Worm (Caenorhabditis elegans) whole organism, mixed stage, embryonic: ENCODE results near the gene magu-4.

Experiments
- M03D4.4 ChIP-seq: sonication (generic microtip); optimal IDR thresholded peaks from 2 replicates; lab custom pipeline; 2017; ENCODE audit warnings: mild to moderate bottlenecking, missing genetic modification characterization, missing compliant biosample characterization
- bed-3 ChIP-seq: fragments of 200-800 bp; sonication (Bioruptor generic); optimal IDR thresholded peaks from 3 replicates; lab custom pipeline; 2018; ENCODE audit warnings: mild to moderate bottlenecking, missing genetic modification characterization, moderate library complexity, missing compliant biosample characterization
- blmp-1 ChIP-seq: fragments of 150-350 bp; optimal IDR thresholded peaks from 2 replicates; lab custom pipeline; 2014; ENCODE audit warnings: missing biosample characterization, missing genetic modification characterization
- ceh-43 ChIP-seq: fragments of 200-800 bp; sonication (Bioruptor generic); optimal IDR thresholded peaks from 2 replicates; lab custom pipeline; 2018; ENCODE audit warnings: mild to moderate bottlenecking, missing genetic modification characterization, moderate library complexity, missing compliant biosample characterization
- ceh-83 ChIP-seq: fragments of 200-800 bp; sonication (Bioruptor generic); optimal IDR thresholded peaks from 2 replicates; lab custom pipeline; 2018; ENCODE audit warnings: mild to moderate bottlenecking, missing genetic modification characterization, missing compliant biosample characterization
- ces-1 ChIP-seq: fragments of 150-350 bp; optimal IDR thresholded peaks from 2 replicates; lab custom pipeline; 2014; ENCODE audit warnings: missing biosample characterization, missing genetic modification reagents, missing genetic modification characterization
- cnd-1 ChIP-seq: fragments of 200-800 bp; sonication (Bioruptor generic); optimal IDR thresholded peaks from 2 replicates; lab custom pipeline; 2018; ENCODE audit warnings: mild to moderate bottlenecking, missing genetic modification characterization, missing compliant biosample characterization
- drap-1 ChIP-seq: fragments of 200-800 bp; sonication (Bioruptor generic); optimal IDR thresholded peaks from 3 replicates; lab custom pipeline; 2018; ENCODE audit warnings: mild to moderate bottlenecking, missing genetic modification characterization, missing compliant biosample characterization
- elt-1 ChIP-seq: sonication (generic microtip); optimal IDR thresholded peaks from 2 replicates; lab custom pipeline; 2017; ENCODE audit warnings: missing genetic modification characterization, mild to moderate bottlenecking, missing compliant biosample characterization, antibody characterized with exemption, moderate library complexity, borderline replicate concordance; ENCODE audit not compliant: insufficient read depth
- elt-3 ChIP-seq: fragments of 150-350 bp; optimal IDR thresholded peaks from 2 replicates; lab custom pipeline; 2014; ENCODE audit warnings: missing biosample characterization, missing genetic modification characterization
- flh-1 ChIP-seq: fragments of 200-800 bp; sonication (Bioruptor generic); optimal IDR thresholded peaks from 2 replicates; lab custom pipeline; 2018; ENCODE audit warnings: mild to moderate bottlenecking, missing genetic modification characterization, moderate library complexity, missing compliant biosample characterization
- ham-2 ChIP-seq: fragments of 200-800 bp; sonication (Bioruptor generic); optimal IDR thresholded peaks from 2 replicates; lab custom pipeline; 2018; ENCODE audit warnings: mild to moderate bottlenecking, missing genetic modification characterization, missing compliant biosample characterization
- hlh-1 ChIP-seq: fragments of 150-350 bp; optimal IDR thresholded peaks from 2 replicates; lab custom pipeline; 2014; ENCODE audit warnings: missing biosample characterization, missing genetic modification reagents, missing genetic modification characterization
- lin-32 ChIP-seq: fragments of 200-800 bp; sonication (Bioruptor generic); optimal IDR thresholded peaks from 2 replicates; lab custom pipeline; 2018; ENCODE audit warnings: mild to moderate bottlenecking, missing genetic modification characterization, missing compliant biosample characterization
- lsy-2 ChIP-seq: fragments of 150-350 bp; optimal IDR thresholded peaks from 2 replicates; lab custom pipeline; 2014; ENCODE audit warnings: missing biosample characterization, missing genetic modification characterization
- mab-5 ChIP-seq: fragments of 150-350 bp; optimal IDR thresholded peaks from 2 replicates; lab custom pipeline; 2014; ENCODE audit warnings: missing biosample characterization, missing genetic modification characterization
- mep-1 ChIP-seq: fragments of 150-350 bp; optimal IDR thresholded peaks from 2 replicates; lab custom pipeline; 2017; ENCODE audit warnings: missing biosample characterization, missing genetic modification reagents, missing genetic modification characterization, inconsistent platforms
- mls-2 ChIP-seq: sonication (generic microtip); optimal IDR thresholded peaks from 2 replicates; lab custom pipeline; 2016; ENCODE audit warnings: mild to moderate bottlenecking, missing genetic modification characterization, moderate library complexity, missing compliant biosample characterization
- nhr-12 ChIP-seq: fragments of 150-350 bp; optimal IDR thresholded peaks from 2 replicates; lab custom pipeline; 2014; ENCODE audit warnings: missing biosample characterization, missing genetic modification characterization
- nhr-2 ChIP-seq: fragments of 150-350 bp; optimal IDR thresholded peaks from 2 replicates; lab custom pipeline; 2014; ENCODE audit warnings: missing biosample characterization, missing genetic modification characterization
- nhr-237 ChIP-seq: fragments of 150-350 bp; optimal IDR thresholded peaks from 2 replicates; lab custom pipeline; 2014; ENCODE audit warnings: missing biosample characterization, missing genetic modification characterization
- nhr-76 ChIP-seq: sonication (generic microtip); optimal IDR thresholded peaks from 2 replicates; lab custom pipeline; 2017; ENCODE audit warnings: missing biosample characterization, missing genetic modification characterization
- pha-4 ChIP-seq: fragments of 150-350 bp; optimal IDR thresholded peaks from 2 replicates; lab custom pipeline; 2018; ENCODE audit warnings: missing biosample characterization, missing genetic modification reagents, missing genetic modification characterization
- sem-2 ChIP-seq: fragments of 200-800 bp; sonication (Bioruptor generic); optimal IDR thresholded peaks from 2 replicates; lab custom pipeline; 2018; ENCODE audit warnings: mild to moderate bottlenecking, missing genetic modification characterization, missing compliant biosample characterization
- snpc-4 ChIP-seq: fragments of 150-350 bp; optimal IDR thresholded peaks from 2 replicates; lab custom pipeline; 2014; ENCODE audit warnings: missing biosample characterization, missing genetic modification characterization
- sptf-1 ChIP-seq: sonication (generic microtip); optimal IDR thresholded peaks from 2 replicates; lab custom pipeline; 2017; ENCODE audit warnings: mild to moderate bottlenecking, missing genetic modification characterization, moderate library complexity, missing compliant biosample characterization
- tbx-8 ChIP-seq: fragments of 200-800 bp; sonication (Bioruptor generic); optimal IDR thresholded peaks from 2 replicates; lab custom pipeline; 2018; ENCODE audit warnings: mild to moderate bottlenecking, missing genetic modification characterization, moderate library complexity, missing compliant biosample characterization
- unc-120 ChIP-seq: sonication (generic microtip); optimal IDR thresholded peaks from 2 replicates; lab custom pipeline; 2017; ENCODE audit warnings: missing genetic modification characterization, missing compliant biosample characterization; ENCODE audit not compliant: poor library complexity, severe bottlenecking
- unc-39 ChIP-seq: fragments of 150-350 bp; optimal IDR thresholded peaks from 2 replicates; lab custom pipeline; 2014; ENCODE audit warnings: missing biosample characterization, missing genetic modification characterization
- zip-8 ChIP-seq: fragments of 150-350 bp; optimal IDR thresholded peaks from 2 replicates; lab custom pipeline; 2014; ENCODE audit warnings: missing biosample characterization, missing genetic modification characterization
- ztf-11 ChIP-seq: fragments of 150-350 bp; optimal IDR thresholded peaks from 2 replicates; lab custom pipeline; 2014; ENCODE audit warnings: missing biosample characterization, missing genetic modification characterization

magu-4 gene

ce11 chrIV:10017633-10018032 is 8.1 kb downstream of the magu-4 start, which contains the start of gene F44D12.2:
Gene F44D12.2, minus strand, starts transcription at chrIV:10017733.
- TF ChIP-seq ces-1 (GFP tag; lab: Kevin White, UChicago) (no peak), pha-4 (tag; lab: Kevin White, UChicago) (no peak), blmp-1 (no peak), ham-2 (GFP tag; lab: Kevin White, UChicago) (no peak), nhr-237 (no peak)

DNA sequence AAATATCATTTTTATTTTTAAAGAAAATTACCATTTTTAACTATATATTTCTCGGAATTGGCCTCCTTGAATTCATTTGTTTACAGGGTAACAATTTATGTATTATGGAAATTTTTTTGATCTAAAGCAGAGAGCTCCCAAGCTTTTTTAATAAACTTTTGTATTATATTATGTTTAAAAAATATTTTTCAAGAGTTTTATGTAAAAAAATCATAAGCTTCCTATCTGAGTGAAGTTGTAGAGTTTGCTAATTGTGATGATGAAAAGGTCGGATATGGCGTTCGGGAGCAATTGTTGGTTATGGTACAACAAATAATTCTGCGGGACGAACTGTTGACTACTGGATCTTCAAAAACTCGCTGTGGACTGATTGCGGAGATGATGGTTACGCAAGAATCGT is 11.7 kb downstream of the magu-4 start, which contains the start of gene F44D12.19:
TSS of gene F44D12.19 (plus strand) at position 301 of the 400 bp plus-strand sequence.
- no peak for TF ChIP-seq mab-5 (tag; lab: Kevin White, UChicago)
- no peak for TF ChIP-seq unc-120
- no peak for TF ChIP-seq snpc-4 (tag; lab: Kevin White, UChicago)
- TF ChIP-seq ces-1 (GFP tag; lab: Kevin White, UChicago): no peak
- TF ChIP-seq ham-2 (GFP tag; lab: Kevin White, UChicago): no peak
- no peak for TF ChIP-seq tbx-8 (GFP tag; lab: Kevin White, UChicago)
- no peak for TF ChIP-seq sptf-1 (tag; lab: Kevin White, UChicago)
- TF ChIP-seq bed-3 (GFP tag; lab: Kevin White, UChicago): no peak
- no peak for TF ChIP-seq nhr-76 (tag; lab: Kevin White, UChicago)
- TF ChIP-seq elt-3 (tag; lab: Kevin White, UChicago): no peak

DNA sequence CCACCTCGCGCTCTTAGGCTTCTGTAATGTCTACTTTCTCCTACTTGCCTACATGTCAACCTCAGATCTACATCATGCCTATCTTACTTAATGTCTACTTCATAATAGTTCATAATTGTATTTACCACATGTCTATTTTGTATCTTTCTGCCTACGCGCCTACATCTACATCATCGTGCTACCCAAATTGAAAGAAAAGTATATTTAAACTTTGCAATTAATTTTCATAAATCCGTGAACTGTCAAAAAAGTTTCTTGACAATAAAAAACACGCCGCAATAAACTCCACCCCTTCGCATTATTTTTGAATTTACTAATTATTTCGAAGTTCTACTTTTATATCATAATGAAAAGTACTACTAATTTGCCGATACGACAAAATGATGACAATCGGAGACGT is 13.4 kb downstream of the magu-4 start, which contains the start of gene F44D12.8:
TSS of gene F44D12.8 (plus strand) at position 301 of the 400 bp plus-strand sequence.
- TF ChIP-seq nhr-76 (tag; lab: Kevin White, UChicago) (no peak), ham-2 (GFP tag; lab: Kevin White, UChicago) (no peak), ztf-11 (tag; lab: Kevin White, UChicago) (no peak), zip-8 (tag; lab: Kevin White, UChicago) (no peak), mep-1 (no peak), unc-120 (no peak), hlh-1 (tag; lab: Kevin White, UChicago) (no peak), nhr-2 (no peak), ceh-43 (no peak), ceh-83 (no peak), lin-32 (no peak), unc-39 (tag; lab: Kevin White, UChicago) (no peak), drap-1 (no peak), M03D4.4 (tag; lab: Kevin White, UChicago) (no peak), elt-1 (no peak), mls-2 (tag; lab: Kevin White, UChicago) (no peak), tbx-8 (GFP tag; lab: Kevin White, UChicago) (no peak)

ce11 chrIV:10026129-10026528 is 16.6 kb downstream of the magu-4 start:
- TF ChIP-seq elt-3 (tag; lab: Kevin White, UChicago): no peak
- no peak for TF ChIP-seq nhr-76 (tag; lab: Kevin White, UChicago)
- TF ChIP-seq lsy-2 (tag; lab: Kevin White, UChicago): no peak
- TF ChIP-seq ztf-11 (tag; lab: Kevin White, UChicago): no peak
- no peak for TF ChIP-seq cnd-1
- no peak for TF ChIP-seq nhr-12 (tag; lab: Kevin White, UChicago)
- no peak for TF ChIP-seq sem-2
- no peak for TF ChIP-seq ham-2 (GFP tag; lab: Kevin White, UChicago)
- TF ChIP-seq ceh-83: no peak
- TF ChIP-seq, all 35 proteins: peak for 0

- no peak for TF ChIP-seq cnd-1
- TF ChIP-seq tbx-8 (GFP tag; lab: Kevin White, UChicago): no peak
- TF ChIP-seq nhr-12 (tag; lab: Kevin White, UChicago): no peak
- TF ChIP-seq mab-5 (tag; lab: Kevin White, UChicago): no peak
- no peak for TF ChIP-seq nhr-76 (tag; lab: Kevin White, UChicago)
- no peak for TF ChIP-seq nhr-237
- TF ChIP-seq drap-1: no peak
- no peak for TF ChIP-seq zip-8 (tag; lab: Kevin White, UChicago)
- TF ChIP-seq flh-1: no peak
Observed at ce11 chrIV:10027566-10027965, 18.0 kb downstream of the magu-4 start, which contains the start of gene gipc-2. Gene gipc-2, minus strand, starts transcription at chrIV:10027666.
